Worm (Caenorhabditis elegans): ENCODE measurements around the gene srx-8.

Gene srx-8

ce11 chrV:556055-556454 is at the start of gene srx-8:
srx-8 (minus strand) TSS chrV:556155.
- no peak for TF ChIP-seq unc-62 (GFP tag; optimal IDR thresholded peaks at IDR 0.05)

- TF ChIP-seq unc-62 (GFP tag; optimal IDR thresholded peaks at IDR 0.05) = no peak
Measured at ce11 chrV:604105-604504, 48.1 kb upstream of the srx-8 start, which contains the start of gene srlf-37. srlf-37 (minus strand) TSS chrV:604205.

- TF ChIP-seq unc-62 (GFP tag; optimal IDR thresholded peaks at IDR 0.05) = no peak
Measured at ce11 chrV:600231-600630, 44.3 kb upstream of the srx-8 start, which contains the start of gene nhr-251. nhr-251 (plus strand) TSS chrV:600531.

- TF ChIP-seq unc-62 (GFP tag; optimal IDR thresholded peaks at IDR 0.05) = no peak
Measured at ce11 chrV:599783-600182, 43.8 kb upstream of the srx-8 start.

- TF ChIP-seq unc-62 (GFP tag; optimal IDR thresholded peaks at IDR 0.05) = no peak
Measured at ce11 chrV:598626-599025, 42.7 kb upstream of the srx-8 start.

- no peak for TF ChIP-seq unc-62 (GFP tag; optimal IDR thresholded peaks at IDR 0.05)
Measured at ce11 chrV:597823-598222, 41.9 kb upstream of the srx-8 start.

- no peak for TF ChIP-seq unc-62 (GFP tag; optimal IDR thresholded peaks at IDR 0.05)
Measured at ce11 chrV:596923-597322, 41.0 kb upstream of the srx-8 start.

ce11 chrV:592959-593358 is 37.0 kb upstream of the srx-8 start, which contains the start of gene ZK488.5:
ZK488.5 (plus strand) TSS chrV:593259.
- TF ChIP-seq unc-62 (GFP tag; optimal IDR thresholded peaks at IDR 0.05) = no peak

ce11 chrV:590182-590581 is 34.2 kb upstream of the srx-8 start, which contains the start of gene ZK488.6:
ZK488.6 (plus strand) TSS chrV:590482.
- no peak for TF ChIP-seq unc-62 (GFP tag; optimal IDR thresholded peaks at IDR 0.05)

ce11 chrV:587818-588217 is 31.9 kb upstream of the srx-8 start, which contains the start of gene K06H6.1:
K06H6.1 (plus strand) TSS chrV:588118.
- no peak for TF ChIP-seq unc-62 (GFP tag; optimal IDR thresholded peaks at IDR 0.05)

- no peak for TF ChIP-seq unc-62 (GFP tag; optimal IDR thresholded peaks at IDR 0.05)
Measured at ce11 chrV:585472-585871, 29.5 kb upstream of the srx-8 start, which contains the start of gene K06H6.2. K06H6.2 (plus strand) TSS chrV:585772.

ce11 chrV:581616-582015 is 25.7 kb upstream of the srx-8 start, which contains the start of gene nstp-7:
nstp-7 (plus strand) TSS chrV:581916.
- TF ChIP-seq unc-62 (GFP tag; optimal IDR thresholded peaks at IDR 0.05) = no peak

- TF ChIP-seq unc-62 (GFP tag; optimal IDR thresholded peaks at IDR 0.05) = no peak
Measured at ce11 chrV:578977-579376, 23.0 kb upstream of the srx-8 start, which contains the start of gene K06H6.4. K06H6.4 (plus strand) TSS chrV:579277.

- TF ChIP-seq unc-62 (GFP tag; optimal IDR thresholded peaks at IDR 0.05) = no peak
Measured at ce11 chrV:576918-577317, 21.0 kb upstream of the srx-8 start.

ce11 chrV:576070-576469 is 20.1 kb upstream of the srx-8 start, which contains the start of gene K06H6.5:
K06H6.5 (plus strand) TSS chrV:576370.
- TF ChIP-seq unc-62 (GFP tag; optimal IDR thresholded peaks at IDR 0.05) = no peak

- TF ChIP-seq unc-62 (GFP tag; optimal IDR thresholded peaks at IDR 0.05) = no peak
Measured at ce11 chrV:574639-575038, 18.7 kb upstream of the srx-8 start, which contains the start of gene C14C6.13. C14C6.13 (minus strand) TSS chrV:574739.

ce11 chrV:568105-568504 is 12.2 kb upstream of the srx-8 start, which contains the start of gene sri-72:
sri-72 (minus strand) TSS chrV:568205.
- TF ChIP-seq unc-62 (GFP tag; optimal IDR thresholded peaks at IDR 0.05) = no peak

ce11 chrV:565984-566383 is 10.0 kb upstream of the srx-8 start, which contains the start of gene sri-73:
sri-73 (minus strand) TSS chrV:566084.
- no peak for TF ChIP-seq unc-62 (GFP tag; optimal IDR thresholded peaks at IDR 0.05)
